Fruit fly (Drosophila melanogaster) whole organism, embryonic: Measurements from ENCODE around the gene CG32036.

ENCODE experiments used
- Abd-B ChIP-seq: fragments of 200-800 bp; sonication (Bioruptor generic); optimal IDR thresholded peaks from 2 replicates; lab custom pipeline; 2018; ENCODE audit warnings: missing biosample characterization, mild to moderate bottlenecking, missing genetic modification characterization, moderate library complexity
- Atf3 ChIP-seq: fragments of 200-800 bp; sonication (Bioruptor generic); optimal IDR thresholded peaks from 3 replicates; lab custom pipeline; 2016; ENCODE audit warnings: missing biosample characterization, missing genetic modification characterization
- CG1024 ChIP-seq: fragments of 200-800 bp; sonication (Bioruptor generic); IDR thresholded peaks from 2 replicates; pipeline ENCODE4 v1.3.6; 2022; ENCODE audit warnings: missing biosample characterization, missing genetic modification characterization
- CG10543 ChIP-seq: fragments of 200-800 bp; sonication (Bioruptor generic); optimal IDR thresholded peaks from 3 replicates; lab custom pipeline; 2017; ENCODE audit warnings: missing biosample characterization, mild to moderate bottlenecking, missing genetic modification characterization, moderate library complexity
- CG1233 ChIP-seq: fragments of 200-800 bp; sonication (Bioruptor generic); optimal IDR thresholded peaks from 4 replicates; lab custom pipeline; 2018; ENCODE audit warnings: missing biosample characterization, mild to moderate bottlenecking, missing genetic modification characterization
- CG15011 ChIP-seq: fragments of 200-800 bp; sonication (Bioruptor generic); optimal IDR thresholded peaks from 3 replicates; lab custom pipeline; 2018; ENCODE audit warnings: missing biosample characterization, mild to moderate bottlenecking, missing genetic modification characterization
- CG16813 ChIP-seq: fragments of 200-800 bp; sonication (Bioruptor generic); IDR thresholded peaks from 3 replicates; pipeline ENCODE4 v1.3.6; 2022; ENCODE audit warnings: missing biosample characterization, missing genetic modification characterization; ENCODE audit not compliant: partially characterized antibody
- CG18262 ChIP-seq: fragments of 200-800 bp; optimal IDR thresholded peaks from 3 replicates; lab custom pipeline; 2019; ENCODE audit warnings: missing biosample characterization, mild to moderate bottlenecking, missing genetic modification characterization, moderate library complexity
- CG2120 ChIP-seq: fragments of 200-800 bp; sonication (Bioruptor generic); optimal IDR thresholded peaks from 3 replicates; lab custom pipeline; 2016; ENCODE audit warnings: missing biosample characterization, missing genetic modification characterization
- CG31388 ChIP-seq: fragments of 200-800 bp; sonication (Bioruptor generic); optimal IDR thresholded peaks from 2 replicates; lab custom pipeline; 2016; ENCODE audit warnings: missing biosample characterization, missing genetic modification characterization
- CG31441 ChIP-seq: fragments of 200-800 bp; sonication (Bioruptor generic); IDR thresholded peaks from 2 replicates; pipeline ENCODE4 v1.3.6; 2022; ENCODE audit warnings: missing biosample characterization, missing genetic modification characterization
- CG32532 ChIP-seq: fragments of 200-800 bp; sonication (Bioruptor generic); IDR thresholded peaks from 2 replicates; pipeline ENCODE4 v1.3.6; 2022; ENCODE audit warnings: missing biosample characterization, missing genetic modification characterization
- CG3281 ChIP-seq: fragments of 200-800 bp; sonication (Bioruptor generic); optimal IDR thresholded peaks from 3 replicates; lab custom pipeline; 2017; ENCODE audit warnings: missing biosample characterization, mild to moderate bottlenecking, missing genetic modification characterization
- CG34376 ChIP-seq: fragments of 200-800 bp; sonication (Bioruptor generic); optimal IDR thresholded peaks from 2 replicates; lab custom pipeline; 2018; ENCODE audit warnings: missing biosample characterization, mild to moderate bottlenecking, missing genetic modification characterization
- CG34422 ChIP-seq: fragments of 200-800 bp; sonication (Bioruptor generic); IDR thresholded peaks from 3 replicates; pipeline ENCODE4 v1.3.6; 2022; ENCODE audit warnings: missing biosample characterization, missing genetic modification characterization
- CG6765 ChIP-seq: fragments of 200-800 bp; sonication (Bioruptor generic); optimal IDR thresholded peaks from 3 replicates; lab custom pipeline; 2017; ENCODE audit warnings: missing biosample characterization, mild to moderate bottlenecking, missing genetic modification characterization
- CG9437 ChIP-seq: fragments of 200-800 bp; sonication (Bioruptor generic); optimal IDR thresholded peaks from 2 replicates; lab custom pipeline; 2018; ENCODE audit warnings: missing biosample characterization, mild to moderate bottlenecking, missing genetic modification characterization
- D ChIP-seq, 2 experiments: fragments of 200-800 bp in 1 of 2; fragments of >200 bp in 1 of 2; sonication (Bioruptor generic) in 1 of 2; optimal IDR thresholded peaks; 2 replicates in 1 of 2; 3 replicates in 1 of 2; lab custom pipeline; 2017; ENCODE audit warnings: mild to moderate bottlenecking in 1 of 2, missing biosample characterization in 1 of 2, missing genetic modification characterization in 1 of 2, missing genetic modification reagents in 1 of 2
- Doc3 ChIP-seq: fragments of 200-800 bp; sonication (Bioruptor generic); IDR thresholded peaks from 3 replicates; pipeline ENCODE4 v1.3.6; 2022; ENCODE audit warnings: missing biosample characterization, missing genetic modification characterization; ENCODE audit not compliant: partially characterized antibody
- Ets65A ChIP-seq: fragments of 200-800 bp; sonication (Bioruptor generic); peaks from one replicate; lab custom pipeline; 2016; ENCODE audit warnings: missing biosample characterization, missing genetic modification characterization
- Ets97D ChIP-seq: fragments of 200-800 bp; sonication (Bioruptor generic); optimal IDR thresholded peaks from 3 replicates; lab custom pipeline; 2016; ENCODE audit warnings: missing biosample characterization, missing genetic modification characterization
- Fer2 ChIP-seq: fragments of 200-800 bp; sonication (Bioruptor generic); optimal IDR thresholded peaks from 2 replicates; lab custom pipeline; 2018; ENCODE audit warnings: missing biosample characterization, mild to moderate bottlenecking, missing genetic modification characterization, moderate library complexity
- Hr3 ChIP-seq: fragments of 200-800 bp; sonication (Bioruptor generic); optimal IDR thresholded peaks from 3 replicates; lab custom pipeline; 2016; ENCODE audit warnings: missing biosample characterization, missing genetic modification characterization
- Lpt ChIP-seq: fragments of >200 bp; optimal IDR thresholded peaks from 2 replicates; lab custom pipeline; 2018; ENCODE audit warnings: missing biosample characterization, missing genetic modification characterization
- Oli ChIP-seq: fragments of 200-800 bp; sonication (Bioruptor generic); optimal IDR thresholded peaks from 2 replicates; lab custom pipeline; 2018; ENCODE audit warnings: missing biosample characterization, mild to moderate bottlenecking, missing genetic modification characterization, moderate library complexity
- ab ChIP-seq: fragments of 200-800 bp; sonication (Bioruptor generic); optimal IDR thresholded peaks from 2 replicates; lab custom pipeline; 2016; ENCODE audit warnings: missing biosample characterization, missing genetic modification characterization
- ac ChIP-seq: fragments of 200-800 bp; sonication (Bioruptor generic); optimal IDR thresholded peaks from 3 replicates; lab custom pipeline; 2017; ENCODE audit warnings: missing biosample characterization, mild to moderate bottlenecking, missing genetic modification characterization
- bbx ChIP-seq: fragments of 200-800 bp; sonication (Bioruptor generic); IDR thresholded peaks from 2 replicates; pipeline ENCODE4 v1.3.6; 2022; ENCODE audit warnings: missing biosample characterization, missing genetic modification characterization; ENCODE audit not compliant: partially characterized antibody
- cas ChIP-seq: fragments of 200-800 bp; sonication (Bioruptor generic); IDR thresholded peaks from 2 replicates; pipeline ENCODE4 v1.3.6; 2022; ENCODE audit warnings: missing biosample characterization, missing genetic modification characterization
- fd64A ChIP-seq: fragments of 200-800 bp; sonication (Bioruptor generic); optimal IDR thresholded peaks from 3 replicates; lab custom pipeline; 2018; ENCODE audit warnings: missing biosample characterization, mild to moderate bottlenecking, missing genetic modification characterization
- ham ChIP-seq: fragments of 200-800 bp; sonication (Bioruptor generic); IDR thresholded peaks from 2 replicates; pipeline ENCODE4 v1.3.6; 2022; ENCODE audit warnings: missing biosample characterization, missing genetic modification characterization
- hb ChIP-seq: fragments of 200-800 bp; sonication (Bioruptor generic); IDR thresholded peaks from 3 replicates; pipeline ENCODE4 v1.3.6; 2022; ENCODE audit warnings: missing biosample characterization, missing genetic modification characterization; ENCODE audit not compliant: partially characterized antibody
- hbn ChIP-seq: fragments of 200-800 bp; sonication (Bioruptor generic); IDR thresholded peaks from 2 replicates; pipeline ENCODE4 v1.3.6; 2022; ENCODE audit warnings: missing biosample characterization, missing genetic modification characterization; ENCODE audit not compliant: partially characterized antibody
- her ChIP-seq: fragments of 200-800 bp; sonication (Bioruptor generic); optimal IDR thresholded peaks from 2 replicates; lab custom pipeline; 2016; ENCODE audit warnings: missing biosample characterization, missing genetic modification characterization
- insv ChIP-seq, 2 experiments: fragments of 200-800 bp; sonication (Bioruptor generic); optimal IDR thresholded peaks; 3 replicates each; lab custom pipeline; 2016 to 2018; ENCODE audit warnings: missing biosample characterization in 2 of 2, missing genetic modification characterization in 2 of 2
- lbe ChIP-seq: fragments of 200-800 bp; sonication (Bioruptor generic); optimal IDR thresholded peaks from 2 replicates; lab custom pipeline; 2016; ENCODE audit warnings: missing biosample characterization, mild to moderate bottlenecking, missing genetic modification characterization
- lola ChIP-seq, 3 experiments: fragments of >200 bp in 2 of 3; fragments of 200-800 bp in 1 of 3; sonication (Bioruptor generic) in 1 of 3; optimal IDR thresholded peaks; 2 replicates each; lab custom pipeline; 2017 to 2019; ENCODE audit warnings: missing biosample characterization in 3 of 3, missing genetic modification characterization in 3 of 3, mild to moderate bottlenecking in 1 of 3, moderate library complexity in 1 of 3
- maf-S ChIP-seq: fragments of 200-800 bp; sonication (Bioruptor generic); optimal IDR thresholded peaks from 2 replicates; lab custom pipeline; 2016; ENCODE audit warnings: missing biosample characterization, missing genetic modification characterization
- nerfin-1 ChIP-seq: fragments of 200-800 bp; sonication (Bioruptor generic); optimal IDR thresholded peaks from 3 replicates; lab custom pipeline; 2019; ENCODE audit warnings: missing biosample characterization, mild to moderate bottlenecking, missing genetic modification characterization, moderate library complexity
- nmo ChIP-seq: fragments of 200-800 bp; sonication (Bioruptor generic); optimal IDR thresholded peaks from 2 replicates; lab custom pipeline; 2018; ENCODE audit warnings: missing biosample characterization, mild to moderate bottlenecking, missing genetic modification characterization, moderate library complexity
- otp ChIP-seq: fragments of 200-800 bp; sonication (Bioruptor generic); IDR thresholded peaks from 3 replicates; pipeline ENCODE4, ENCODE4 v1.3.6; 2022; ENCODE audit warnings: missing biosample characterization, missing genetic modification characterization
- peb ChIP-seq: fragments of 200-800 bp; sonication (Bioruptor generic); IDR thresholded peaks from 2 replicates; pipeline ENCODE4 v1.3.6; 2022; ENCODE audit warnings: missing biosample characterization, missing genetic modification characterization
- scrt ChIP-seq: fragments of 200-800 bp; sonication (Bioruptor generic); optimal IDR thresholded peaks from 2 replicates; lab custom pipeline; 2018; ENCODE audit warnings: missing biosample characterization, mild to moderate bottlenecking, missing genetic modification characterization, moderate library complexity
- seq ChIP-seq: fragments of 200-800 bp; sonication (Bioruptor generic); IDR thresholded peaks from 2 replicates; pipeline ENCODE4 v1.3.6; 2022; ENCODE audit warnings: missing biosample characterization, missing genetic modification characterization
- so ChIP-seq: fragments of 200-800 bp; sonication (Bioruptor generic); IDR thresholded peaks from 3 replicates; pipeline ENCODE4 v1.3.6; 2022; ENCODE audit warnings: missing biosample characterization, missing genetic modification characterization
- ssp ChIP-seq: fragments of 200-800 bp; sonication (Bioruptor generic); IDR thresholded peaks from 2 replicates; pipeline ENCODE4 v1.3.6; 2022; ENCODE audit warnings: missing biosample characterization, missing genetic modification characterization
- stc ChIP-seq: fragments of 200-800 bp; sonication (Bioruptor generic); IDR thresholded peaks from 2 replicates; pipeline ENCODE4 v1.3.6; 2022; ENCODE audit warnings: missing biosample characterization, missing genetic modification characterization
- tll ChIP-seq, 2 experiments: fragments of 200-800 bp in 1 of 2; fragments of >200 bp in 1 of 2; sonication (Bioruptor generic) in 1 of 2; optimal IDR thresholded peaks; 2 replicates each; lab custom pipeline; 2017 to 2019; ENCODE audit warnings: missing biosample characterization in 2 of 2, missing genetic modification characterization in 2 of 2, mild to moderate bottlenecking in 1 of 2, moderate library complexity in 1 of 2
- toy ChIP-seq: fragments of 200-800 bp; sonication (Bioruptor generic); IDR thresholded peaks from 2 replicates; pipeline ENCODE4 v1.3.6; 2022; ENCODE audit warnings: missing biosample characterization, missing genetic modification characterization

The CG32036 gene

DNA sequence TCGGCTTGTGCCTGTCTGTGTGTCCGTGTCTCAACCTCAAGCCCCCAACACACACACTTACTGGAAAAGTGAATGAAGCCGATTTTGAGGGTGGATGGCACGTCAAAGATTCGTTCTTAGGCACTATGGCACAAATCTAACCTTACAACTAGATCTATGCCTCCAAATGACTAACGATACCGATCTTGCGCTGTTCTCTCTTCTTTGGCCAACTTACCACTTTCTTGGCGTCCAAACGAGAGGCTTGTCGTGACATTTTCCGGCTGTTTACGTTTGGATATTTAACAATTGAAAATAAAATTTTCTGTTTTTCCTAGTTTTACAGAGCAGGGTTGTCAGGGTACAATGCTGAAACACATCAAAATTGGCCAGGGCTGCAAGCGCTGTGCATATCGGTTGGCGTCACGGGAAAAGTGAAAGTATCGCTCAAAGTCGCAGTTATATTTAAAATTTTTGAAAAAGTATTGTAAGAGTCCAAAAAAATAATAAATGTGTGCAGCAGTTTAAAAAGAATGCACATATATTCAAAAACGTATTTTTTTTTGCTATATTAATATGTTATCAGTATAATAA lies 47.0 kb downstream of the CG32036 start, which contains the start of the genes Bet3 and Nf-YA (continued):
- TF ChIP-seq CG2120 (GFP tag; lab: Kevin White, UChicago), result peak; percentile 63
- no peak for TF ChIP-seq peb (GFP tag; lab: Robert Waterston, UW)
- no peak for TF ChIP-seq insv (GFP tag; optimal IDR thresholded peaks at IDR 0.05; lab: Kevin White, UChicago)
- TF ChIP-seq CG16813, result peak; percentile 85
- TF ChIP-seq CG32532 (GFP tag; lab: Robert Waterston, UW), result peak; percentile 72
- TF ChIP-seq nerfin-1 (tag; lab: Kevin White, UChicago), result peak; percentile 35
- TF ChIP-seq bbx (GFP tag; lab: Robert Waterston, UW), result peak; percentile 85
- TF ChIP-seq CG31388 (GFP tag; lab: Kevin White, UChicago), result peak; percentile 39
- no peak for TF ChIP-seq otp
- TF ChIP-seq CG15011 (GFP tag; lab: Kevin White, UChicago), result no peak
- TF ChIP-seq cas (GFP tag; lab: Robert Waterston, UW), result no peak
- TF ChIP-seq CG1024, result no peak
- TF ChIP-seq toy (GFP tag; lab: Robert Waterston, UW), result no peak
- peak; percentile 27 for TF ChIP-seq CG1233 (GFP tag; lab: Kevin White, UChicago)
- TF ChIP-seq tll (GFP tag; optimal IDR thresholded peaks at IDR 0.05; lab: Kevin White, UChicago), result no peak
- no peak for TF ChIP-seq Fer2 (tag; lab: Kevin White, UChicago)
- TF ChIP-seq CG31441 (GFP tag; lab: Robert Waterston, UW), result peak; percentile 74
- TF ChIP-seq maf-S (GFP tag; lab: Kevin White, UChicago), result no peak
- TF ChIP-seq hb (GFP tag; lab: Robert Waterston, UW), result peak; percentile 84
- TF ChIP-seq seq (GFP tag; lab: Robert Waterston, UW), result no peak
- TF ChIP-seq CG18262 (tag; lab: Kevin White, UChicago), result peak; percentile 28
- peak; percentile 40 for TF ChIP-seq CG3281
- TF ChIP-seq ssp (GFP tag; lab: Robert Waterston, UW), result peak; percentile 74
- no peak for TF ChIP-seq Lpt (GFP tag; lab: Kevin White, UChicago)
- peak; percentile 80 for TF ChIP-seq Doc3 (GFP tag; lab: Robert Waterston, UW)
- TF ChIP-seq CG6765, result no peak
- peak; percentile 97 for TF ChIP-seq Ets65A (GFP tag; lab: Kevin White, UChicago)
- TF ChIP-seq Abd-B (GFP tag; lab: Kevin White, UChicago), result peak; percentile 88
- TF ChIP-seq CG34422, result peak; percentile 67; the same call in 2 of the 3 replicates
- TF ChIP-seq D (optimal IDR thresholded peaks at IDR 0.05; lab: Kevin White, UChicago), result no peak
- no peak for TF ChIP-seq D (GFP tag; optimal IDR thresholded peaks at IDR 0.05; lab: Kevin White, UChicago)
- no peak for TF ChIP-seq so (GFP tag; lab: Robert Waterston, UW)
- peak; percentile 22 for TF ChIP-seq lbe (GFP tag; lab: Kevin White, UChicago)
- no peak for TF ChIP-seq CG9437
- TF ChIP-seq lola (GFP tag; optimal IDR thresholded peaks at IDR 0.05; lab: Kevin White, UChicago), result peak in 1 of 3 experiments; percentile 9
- peak; percentile 8 for TF ChIP-seq CG34376 (GFP tag; lab: Kevin White, UChicago)
- TF ChIP-seq hbn (GFP tag; lab: Robert Waterston, UW), result peak; percentile 87
- no peak for TF ChIP-seq Oli (tag; lab: Kevin White, UChicago)
- TF ChIP-seq fd64A (GFP tag; lab: Kevin White, UChicago), result no peak
- no peak for TF ChIP-seq stc (GFP tag; lab: Robert Waterston, UW)
- TF ChIP-seq nmo (GFP tag; lab: Kevin White, UChicago), result peak; percentile 68
- TF ChIP-seq Atf3 (GFP tag; lab: Kevin White, UChicago), result peak; percentile 24
- no peak for TF ChIP-seq ac (GFP tag; lab: Kevin White, UChicago)
- TF ChIP-seq scrt (GFP tag; lab: Kevin White, UChicago), result peak; percentile 20
- peak; percentile 36 for TF ChIP-seq CG10543 (GFP tag; lab: Kevin White, UChicago)
- no peak for TF ChIP-seq ab (GFP tag; lab: Kevin White, UChicago)
- TF ChIP-seq Hr3 (GFP tag; lab: Kevin White, UChicago), result peak; percentile 50
- TF ChIP-seq Ets97D, result peak; percentile 55
- TF ChIP-seq her (GFP tag; lab: Kevin White, UChicago), result peak; percentile 36
- TF ChIP-seq ham (GFP tag; lab: Robert Waterston, UW), result no peak
